Worm (Caenorhabditis elegans): ENCODE measurements around the gene smk-1.
A peak's percentile ranks its signal among the peaks of the same experiment; 100 is the strongest.

Gene smk-1

DNA sequence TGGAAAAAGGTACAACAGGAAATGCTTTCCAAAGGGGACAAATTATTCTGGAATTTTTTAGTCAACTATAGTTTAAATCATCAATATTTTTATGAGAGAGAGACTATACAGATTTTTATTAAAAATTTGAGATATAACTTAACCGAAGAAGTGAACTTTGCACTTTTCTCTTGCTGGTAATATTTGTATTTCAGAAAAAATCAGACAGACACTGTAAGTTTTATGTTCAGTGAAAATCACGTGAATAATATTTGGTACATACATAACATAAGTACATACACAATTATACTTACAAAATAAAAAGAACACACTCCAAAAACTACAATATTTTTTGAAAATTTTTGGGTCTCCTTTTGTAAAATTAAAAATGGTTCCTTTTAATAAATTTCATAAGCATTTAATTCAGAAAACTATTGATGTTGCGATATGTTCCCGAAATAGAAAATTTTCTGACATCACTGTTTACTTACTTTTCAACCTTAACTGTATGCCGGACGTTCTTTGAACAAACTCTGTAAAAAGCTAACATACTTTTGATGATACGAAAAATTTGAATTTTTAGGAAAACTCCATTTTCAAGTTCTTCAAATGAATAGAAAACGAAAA is 30.2 kb downstream of the smk-1 start, which contains the start of the genes F28A12.10 and acd-4:
TSS of gene F28A12.10 (minus strand) at position 101 of the 606 bp plus-strand sequence.
TSS of gene acd-4 (plus strand) at position 556 of the 606 bp plus-strand sequence.
- TF ChIP-seq nhr-237 (tag; optimal IDR thresholded peaks at IDR 0.05) (no peak), nhr-67 (tag; optimal IDR thresholded peaks at IDR 0.05) (no peak), egl-27 (tag; optimal IDR thresholded peaks at IDR 0.05) (no peak), lsy-12 (tag; optimal IDR thresholded peaks at IDR 0.05) (no peak), nhr-43 (tag; optimal IDR thresholded peaks at IDR 0.05; ENCODE audit: poor library complexity, severe bottlenecking) (no peak), snpc-4 (tag; optimal IDR thresholded peaks at IDR 0.05) (no peak), nhr-77 (tag; optimal IDR thresholded peaks at IDR 0.05) (no peak), zag-1 (tag; optimal IDR thresholded peaks at IDR 0.05) (no peak), unc-62 (GFP tag; optimal IDR thresholded peaks at IDR 0.05) (no peak), tbx-2 (tag; optimal IDR thresholded peaks at IDR 0.05) (no peak), lin-15B (tag; optimal IDR thresholded peaks at IDR 0.05) (no peak), skn-1 (tag; optimal IDR thresholded peaks at IDR 0.05) (no peak), nhr-76 (tag; optimal IDR thresholded peaks at IDR 0.05) (no peak), egl-5 (tag; optimal IDR thresholded peaks at IDR 0.05) (no peak), ztf-4 (tag; optimal IDR thresholded peaks at IDR 0.05) (no peak), ceh-9 (tag; optimal IDR thresholded peaks at IDR 0.05) (no peak), nfya-1 (tag; optimal IDR thresholded peaks at IDR 0.05; ENCODE audit: insufficient read depth) (no peak), nhr-11 (tag; optimal IDR thresholded peaks at IDR 0.05) (no peak), ceh-82 (tag; optimal IDR thresholded peaks at IDR 0.05) (no peak), eor-1 (tag; optimal IDR thresholded peaks at IDR 0.05) (no peak)

DNA sequence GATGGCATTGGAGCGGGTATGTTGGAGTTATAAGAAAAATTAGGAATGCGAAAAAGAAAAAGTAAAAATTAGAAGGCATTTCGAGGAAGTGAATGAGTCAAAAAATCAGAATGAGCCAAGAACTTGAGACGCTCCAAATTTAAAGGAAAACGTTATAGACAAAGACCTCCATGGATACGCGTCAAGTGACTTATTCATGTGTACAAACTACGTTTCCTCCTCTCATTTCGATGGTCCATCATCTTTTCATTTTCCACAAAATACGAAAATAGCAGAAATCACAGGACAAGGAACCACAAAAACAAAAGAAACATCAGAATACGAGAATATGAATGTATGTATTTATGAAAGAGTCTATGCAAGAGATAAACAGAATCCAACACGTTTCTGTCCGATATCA is 33.7 kb downstream of the smk-1 start, which contains the start of gene F28A12.3:
TSS of gene F28A12.3 (minus strand) at position 101 of the 400 bp plus-strand sequence.
- TF ChIP-seq nhr-67 (tag; optimal IDR thresholded peaks at IDR 0.05) (no peak), unc-39 (tag; optimal IDR thresholded peaks at IDR 0.05) (no peak), jun-1 (tag; optimal IDR thresholded peaks at IDR 0.05) (no peak), nhr-77 (tag; optimal IDR thresholded peaks at IDR 0.05) (no peak), lsy-12 (tag; optimal IDR thresholded peaks at IDR 0.05) (no peak), nhr-23 (tag; optimal IDR thresholded peaks at IDR 0.05) (no peak)

DNA sequence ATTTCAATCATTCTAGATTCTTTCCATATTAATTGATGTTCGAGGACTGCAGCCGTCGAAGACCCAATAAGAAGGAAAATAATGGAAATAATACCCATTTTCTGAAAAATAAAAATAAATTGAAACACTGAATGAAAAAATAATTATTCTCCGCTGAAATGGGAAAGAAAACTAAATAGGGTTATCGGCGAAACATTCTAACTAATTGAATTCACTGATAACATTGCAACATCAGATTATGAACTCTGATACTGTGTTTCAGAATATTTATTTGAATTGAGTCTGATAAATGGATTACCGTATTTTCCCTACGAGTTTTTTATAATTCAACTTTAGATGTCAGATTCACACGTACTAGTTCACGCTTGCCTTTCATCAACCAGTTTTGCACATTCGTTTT is 35.5 kb downstream of the smk-1 start, which contains the start of gene asp-13:
TSS of gene asp-13 (minus strand) at position 101 of the 400 bp plus-strand sequence.
- TF ChIP-seq ztf-11 (tag; optimal IDR thresholded peaks at IDR 0.05) (no peak), elt-2 (tag; optimal IDR thresholded peaks at IDR 0.05) (peak; percentile 17)

- TF ChIP-seq nhr-237 (tag; optimal IDR thresholded peaks at IDR 0.05) (no peak), elt-1 (tag; optimal IDR thresholded peaks at IDR 0.05) (no peak), pqm-1 (tag; optimal IDR thresholded peaks at IDR 0.05) (peak; percentile 99), pha-4 (tag; optimal IDR thresholded peaks at IDR 0.05) (peak; percentile 42), lin-39 (tag; optimal IDR thresholded peaks at IDR 0.05) (no peak), elt-2 (tag; optimal IDR thresholded peaks at IDR 0.05) (peak; percentile 98), jun-1 (tag; optimal IDR thresholded peaks at IDR 0.05) (peak; percentile 11)
Observed at ce11 chrV:8648251-8648650, 40.7 kb downstream of the smk-1 start.

- TF ChIP-seq egl-5 (tag; optimal IDR thresholded peaks at IDR 0.05) (no peak), ztf-4 (tag; optimal IDR thresholded peaks at IDR 0.05) (no peak), ama-1 (optimal IDR thresholded peaks at IDR 0.05) (no peak), nhr-25 (tag; optimal IDR thresholded peaks at IDR 0.05) (no peak), nhr-12 (tag; optimal IDR thresholded peaks at IDR 0.05) (no peak), daf-12 (tag; optimal IDR thresholded peaks at IDR 0.05) (no peak), jun-1 (tag; optimal IDR thresholded peaks at IDR 0.05) (no peak), nhr-76 (tag; optimal IDR thresholded peaks at IDR 0.05) (no peak), fkh-10 (GFP tag; optimal IDR thresholded peaks at IDR 0.05) (no peak), fos-1 (tag; optimal IDR thresholded peaks at IDR 0.05) (no peak), sea-2 (GFP tag; optimal IDR thresholded peaks at IDR 0.05) (no peak), ztf-11 (tag; optimal IDR thresholded peaks at IDR 0.05) (no peak), ZK546.5 (tag; optimal IDR thresholded peaks at IDR 0.05) (no peak), lin-15B (tag; optimal IDR thresholded peaks at IDR 0.05) (no peak)
Observed at ce11 chrV:8650365-8650764, 42.8 kb downstream of the smk-1 start.
